Fruit fly (Drosophila melanogaster) whole organism, embryonic: Measurements from ENCODE around the gene Cht5.

ENCODE experiments used
- ATbp ChIP-seq: fragments of 200-800 bp; sonication (Bioruptor generic); optimal IDR thresholded peaks from 2 replicates; lab custom pipeline; 2017; ENCODE audit warnings: missing biosample characterization, mild to moderate bottlenecking, missing genetic modification characterization, missing genetic modification reagents
- Ada2b ChIP-seq: fragments of 200-800 bp; sonication (Bioruptor generic); IDR thresholded peaks from 2 replicates; pipeline ENCODE4 v1.3.6; 2022; ENCODE audit warnings: missing biosample characterization, missing genetic modification characterization
- Atf6 ChIP-seq: fragments of 200-800 bp; sonication (Bioruptor generic); IDR thresholded peaks from 2 replicates; pipeline ENCODE4 v1.3.6; 2022; ENCODE audit warnings: missing biosample characterization, missing genetic modification characterization
- Awh ChIP-seq: fragments of 200-800 bp; sonication (Bioruptor generic); IDR thresholded peaks from 2 replicates; pipeline ENCODE4, ENCODE4 v1.3.6; 2022; ENCODE audit warnings: missing biosample characterization, missing genetic modification characterization
- BtbVII ChIP-seq: fragments of 200-800 bp; sonication (Bioruptor generic); optimal IDR thresholded peaks from 3 replicates; lab custom pipeline; 2017; ENCODE audit warnings: missing biosample characterization, mild to moderate bottlenecking, missing genetic modification characterization
- CG11695 ChIP-seq: fragments of 200-800 bp; sonication (Bioruptor generic); IDR thresholded peaks from 3 replicates; pipeline ENCODE4 v1.3.6; 2022; ENCODE audit warnings: missing biosample characterization, missing genetic modification characterization
- CG12155 ChIP-seq: fragments of 200-800 bp; sonication (Bioruptor generic); optimal IDR thresholded peaks from 3 replicates; lab custom pipeline; 2016; ENCODE audit warnings: missing biosample characterization, missing genetic modification characterization
- CG12219 ChIP-seq: fragments of 200-800 bp; sonication (Bioruptor generic); optimal IDR thresholded peaks from 3 replicates; lab custom pipeline; 2018; ENCODE audit warnings: missing biosample characterization, mild to moderate bottlenecking, missing genetic modification characterization
- CG12391 ChIP-seq: fragments of 200-800 bp; sonication (Bioruptor generic); optimal IDR thresholded peaks from 3 replicates; lab custom pipeline; 2018; ENCODE audit warnings: missing biosample characterization, mild to moderate bottlenecking, missing genetic modification characterization, moderate library complexity
- CG1602 ChIP-seq: fragments of 200-800 bp; sonication (Bioruptor generic); optimal IDR thresholded peaks from 3 replicates; lab custom pipeline; 2016; ENCODE audit warnings: missing biosample characterization, missing genetic modification characterization
- CG17802 ChIP-seq: fragments of 200-800 bp; sonication (Bioruptor generic); optimal IDR thresholded peaks from 2 replicates; lab custom pipeline; 2018; ENCODE audit warnings: missing biosample characterization, mild to moderate bottlenecking, missing genetic modification characterization, moderate library complexity
- CG17829 ChIP-seq: fragments of 200-800 bp; optimal IDR thresholded peaks from 2 replicates; lab custom pipeline; 2019; ENCODE audit warnings: missing biosample characterization, mild to moderate bottlenecking, missing genetic modification characterization, moderate library complexity
- CG18599 ChIP-seq: fragments of 200-800 bp; sonication (Bioruptor generic); optimal IDR thresholded peaks from 3 replicates; lab custom pipeline; 2017; ENCODE audit warnings: missing biosample characterization, missing genetic modification characterization, mild to moderate bottlenecking, moderate library complexity, missing genetic modification reagents
- CG18764 ChIP-seq: fragments of 200-800 bp; sonication (Bioruptor generic); optimal IDR thresholded peaks from 3 replicates; lab custom pipeline; 2016; ENCODE audit warnings: missing biosample characterization, missing genetic modification characterization
- CG3847 ChIP-seq: fragments of 200-800 bp; sonication (Bioruptor generic); IDR thresholded peaks from 2 replicates; pipeline ENCODE4 v1.3.6; 2022; ENCODE audit warnings: missing biosample characterization, missing genetic modification characterization
- CG4424 ChIP-seq: fragments of 200-800 bp; sonication (Bioruptor generic); optimal IDR thresholded peaks from 3 replicates; lab custom pipeline; 2016; ENCODE audit warnings: missing biosample characterization, missing genetic modification characterization
- CG4820 ChIP-seq: fragments of 200-800 bp; sonication (Bioruptor generic); optimal IDR thresholded peaks from 3 replicates; lab custom pipeline; 2016; ENCODE audit warnings: missing biosample characterization, missing genetic modification characterization
- CG7357 ChIP-seq: fragments of 200-800 bp; sonication (Bioruptor generic); IDR thresholded peaks from 3 replicates; pipeline ENCODE4 v1.3.6; 2022; ENCODE audit warnings: missing biosample characterization, missing genetic modification characterization
- CG7556 ChIP-seq: fragments of 200-800 bp; sonication (Bioruptor generic); optimal IDR thresholded peaks from 2 replicates; lab custom pipeline; 2017; ENCODE audit warnings: missing biosample characterization, mild to moderate bottlenecking, missing genetic modification characterization
- CG9727 ChIP-seq: fragments of 200-800 bp; sonication (Bioruptor generic); optimal IDR thresholded peaks from 3 replicates; lab custom pipeline; 2017; ENCODE audit warnings: missing biosample characterization, mild to moderate bottlenecking, missing genetic modification characterization
- Camta ChIP-seq: fragments of 200-800 bp; sonication (Bioruptor generic); optimal IDR thresholded peaks from 2 replicates; lab custom pipeline; 2016; ENCODE audit warnings: missing biosample characterization, missing genetic modification characterization
- D ChIP-seq, 2 experiments: fragments of 200-800 bp in 1 of 2; fragments of >200 bp in 1 of 2; sonication (Bioruptor generic) in 1 of 2; optimal IDR thresholded peaks; 2 replicates in 1 of 2; 3 replicates in 1 of 2; lab custom pipeline; 2017; ENCODE audit warnings: mild to moderate bottlenecking in 1 of 2, missing biosample characterization in 1 of 2, missing genetic modification characterization in 1 of 2, missing genetic modification reagents in 1 of 2
- Fer2 ChIP-seq: fragments of 200-800 bp; sonication (Bioruptor generic); optimal IDR thresholded peaks from 2 replicates; lab custom pipeline; 2018; ENCODE audit warnings: missing biosample characterization, mild to moderate bottlenecking, missing genetic modification characterization, moderate library complexity
- Fer3 ChIP-seq: fragments of 200-800 bp; sonication (Bioruptor generic); optimal IDR thresholded peaks from 2 replicates; lab custom pipeline; 2018; ENCODE audit warnings: missing biosample characterization, mild to moderate bottlenecking, missing genetic modification characterization, moderate library complexity
- Gsc ChIP-seq: fragments of 200-800 bp; sonication (Bioruptor generic); IDR thresholded peaks from 2 replicates; pipeline ENCODE4 v1.3.6; 2022; ENCODE audit warnings: missing biosample characterization, missing genetic modification characterization
- H2.0 ChIP-seq: fragments of 200-800 bp; sonication (Bioruptor generic); IDR thresholded peaks from 2 replicates; pipeline ENCODE4 v1.3.6; 2022; ENCODE audit warnings: missing biosample characterization, missing genetic modification characterization
- HHEX ChIP-seq: fragments of 200-800 bp; sonication (Bioruptor generic); optimal IDR thresholded peaks from 3 replicates; lab custom pipeline; 2017; ENCODE audit warnings: missing biosample characterization, mild to moderate bottlenecking, missing genetic modification characterization, missing genetic modification reagents
- HLH3B ChIP-seq: fragments of 200-800 bp; sonication (Bioruptor generic); IDR thresholded peaks from 2 replicates; pipeline ENCODE4 v1.3.6; 2022; ENCODE audit warnings: missing biosample characterization, missing genetic modification characterization
- Jarid2 ChIP-seq: fragments of 200-800 bp; sonication (Bioruptor generic); optimal IDR thresholded peaks from 3 replicates; lab custom pipeline; 2017; ENCODE audit warnings: mild to moderate bottlenecking, missing biosample characterization, missing genetic modification reagents, missing genetic modification characterization
- NK7.1 ChIP-seq: fragments of 200-800 bp; sonication (Bioruptor generic); optimal IDR thresholded peaks from 3 replicates; lab custom pipeline; 2016; ENCODE audit warnings: missing biosample characterization, missing genetic modification characterization
- Neu2 ChIP-seq: fragments of 200-800 bp; sonication (Bioruptor generic); optimal IDR thresholded peaks from 3 replicates; lab custom pipeline; 2016; ENCODE audit warnings: missing biosample characterization, missing genetic modification characterization, borderline replicate concordance
- PHDP ChIP-seq: fragments of 200-800 bp; sonication (Bioruptor generic); optimal IDR thresholded peaks from 3 replicates; lab custom pipeline; 2018; ENCODE audit warnings: missing biosample characterization, mild to moderate bottlenecking, missing genetic modification characterization, moderate library complexity
- Spps ChIP-seq: fragments of 200-800 bp; sonication (Bioruptor generic); optimal IDR thresholded peaks from 2 replicates; lab custom pipeline; 2018; ENCODE audit warnings: missing biosample characterization, mild to moderate bottlenecking, missing genetic modification characterization
- Xbp1 ChIP-seq: fragments of 200-800 bp; sonication (Bioruptor generic); optimal IDR thresholded peaks from 3 replicates; lab custom pipeline; 2016; ENCODE audit warnings: missing biosample characterization, mild to moderate bottlenecking, missing genetic modification characterization
- cad ChIP-seq: fragments of >200 bp; optimal IDR thresholded peaks from 2 replicates; lab custom pipeline; 2017; ENCODE audit warnings: missing biosample characterization, missing genetic modification characterization
- crp ChIP-seq, 2 experiments: fragments of 200-800 bp; sonication (Bioruptor generic); optimal IDR thresholded peaks; 2 replicates in 1 of 2; 3 replicates in 1 of 2; lab custom pipeline; 2017; ENCODE audit warnings: missing biosample characterization in 2 of 2, missing genetic modification characterization in 2 of 2, mild to moderate bottlenecking in 1 of 2, moderate library complexity in 1 of 2
- disco-r ChIP-seq: fragments of 200-800 bp; sonication (Bioruptor generic); optimal IDR thresholded peaks from 2 replicates; lab custom pipeline; 2016; ENCODE audit warnings: missing biosample characterization, missing genetic modification characterization
- dmrt11E ChIP-seq: fragments of 200-800 bp; sonication (Bioruptor generic); optimal IDR thresholded peaks from 3 replicates; lab custom pipeline; 2018; ENCODE audit warnings: missing biosample characterization, mild to moderate bottlenecking, missing genetic modification characterization, moderate library complexity
- dmrt99B ChIP-seq: fragments of 200-800 bp; sonication (Bioruptor generic); optimal IDR thresholded peaks from 2 replicates; lab custom pipeline; 2018; ENCODE audit warnings: missing biosample characterization, mild to moderate bottlenecking, missing genetic modification characterization, moderate library complexity
- gem ChIP-seq: fragments of 200-800 bp; sonication (Bioruptor generic); optimal IDR thresholded peaks from 2 replicates; lab custom pipeline; 2019; ENCODE audit warnings: missing biosample characterization, mild to moderate bottlenecking, missing genetic modification characterization, moderate library complexity
- grau ChIP-seq: fragments of 200-800 bp; optimal IDR thresholded peaks from 3 replicates; lab custom pipeline; 2019; ENCODE audit warnings: missing biosample characterization, mild to moderate bottlenecking, missing genetic modification characterization, moderate library complexity
- gt ChIP-seq: fragments of 200-800 bp; sonication (Bioruptor generic); IDR thresholded peaks from 2 replicates; pipeline ENCODE4 v1.3.6; 2022; ENCODE audit warnings: missing biosample characterization, missing genetic modification characterization
- her ChIP-seq: fragments of 200-800 bp; sonication (Bioruptor generic); optimal IDR thresholded peaks from 2 replicates; lab custom pipeline; 2016; ENCODE audit warnings: missing biosample characterization, missing genetic modification characterization
- kay ChIP-seq: fragments of 200-800 bp; sonication (Bioruptor generic); optimal IDR thresholded peaks from 2 replicates; lab custom pipeline; 2016; ENCODE audit warnings: missing biosample characterization, missing genetic modification characterization
- lola ChIP-seq, 3 experiments: fragments of >200 bp in 2 of 3; fragments of 200-800 bp in 1 of 3; sonication (Bioruptor generic) in 1 of 3; optimal IDR thresholded peaks; 2 replicates each; lab custom pipeline; 2017 to 2019; ENCODE audit warnings: missing biosample characterization in 3 of 3, missing genetic modification characterization in 3 of 3, mild to moderate bottlenecking in 1 of 3, moderate library complexity in 1 of 3
- sob ChIP-seq: fragments of 200-800 bp; sonication (Bioruptor generic); IDR thresholded peaks from 2 replicates; pipeline ENCODE4 v1.3.6; 2022; ENCODE audit warnings: missing biosample characterization, missing genetic modification characterization
- stc ChIP-seq: fragments of 200-800 bp; sonication (Bioruptor generic); IDR thresholded peaks from 2 replicates; pipeline ENCODE4 v1.3.6; 2022; ENCODE audit warnings: missing biosample characterization, missing genetic modification characterization
- vnd ChIP-seq: fragments of 200-800 bp; sonication (Bioruptor generic); IDR thresholded peaks from 3 replicates; pipeline ENCODE4 v1.3.6; 2022; ENCODE audit warnings: missing biosample characterization, missing genetic modification characterization; ENCODE audit not compliant: partially characterized antibody
- zen2 ChIP-seq: fragments of 200-800 bp; sonication (Bioruptor generic); IDR thresholded peaks from 3 replicates; pipeline ENCODE4 v1.3.6; 2022; ENCODE audit warnings: missing biosample characterization, missing genetic modification characterization; ENCODE audit not compliant: partially characterized antibody

Cht5 gene

DNA sequence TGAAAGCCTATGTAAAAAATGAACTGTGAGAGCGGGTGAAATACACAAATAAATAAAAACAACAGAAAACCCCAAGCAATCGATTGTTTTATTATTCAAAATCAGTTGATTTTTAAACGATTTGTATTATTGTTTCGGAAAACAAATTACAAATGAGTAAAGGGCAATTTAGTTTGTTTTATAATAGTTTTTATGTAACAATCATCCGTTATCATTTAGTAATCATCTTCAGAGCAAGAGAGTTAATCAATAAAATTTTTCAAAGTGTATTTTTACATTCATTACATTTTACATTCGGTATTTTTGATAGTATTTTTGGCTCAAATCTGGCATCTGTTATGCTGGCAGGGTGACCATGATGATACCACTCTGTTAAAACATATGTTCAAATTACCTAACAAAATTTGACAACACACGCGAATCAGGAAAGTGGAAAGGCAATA lies 11.9 kb downstream of the Cht5 start, which contains the start of the genes CG42375 and CG9288 (continued):
- peak; percentile 28 for TF ChIP-seq grau (tag; lab: Kevin White, UChicago)
- TF ChIP-seq Neu2: peak; percentile 2
- no peak for TF ChIP-seq D (optimal IDR thresholded peaks at IDR 0.05; lab: Kevin White, UChicago)
- peak; percentile 43 for TF ChIP-seq D (GFP tag; optimal IDR thresholded peaks at IDR 0.05; lab: Kevin White, UChicago)
- TF ChIP-seq sob (GFP tag; lab: Robert Waterston, UW): peak; percentile 58
- no peak for TF ChIP-seq Gsc (GFP tag; lab: Robert Waterston, UW)
- TF ChIP-seq H2.0 (GFP tag; lab: Robert Waterston, UW): 0 out of 2 replicates have a peak, but pooled peaks have one; percentile 3
- TF ChIP-seq CG7357 (GFP tag; lab: Robert Waterston, UW): 0 out of 3 replicates have a peak, but pooled peaks have one; percentile 46
- TF ChIP-seq dmrt11E (tag; lab: Kevin White, UChicago): peak; percentile 35
- TF ChIP-seq zen2: no peak
- peak in 1 of 3 experiments; percentile 22 for TF ChIP-seq lola (GFP tag; optimal IDR thresholded peaks at IDR 0.05; lab: Kevin White, UChicago)
- TF ChIP-seq CG12391 (tag; lab: Kevin White, UChicago): peak; percentile 43
- peak; percentile 31 for TF ChIP-seq PHDP (tag; lab: Kevin White, UChicago)
- peak; percentile 12 for TF ChIP-seq CG1602 (GFP tag; lab: Kevin White, UChicago)
- peak; percentile 81 for TF ChIP-seq CG4820 (GFP tag; lab: Kevin White, UChicago)
- peak in 1 of 2 experiments; percentile 82 for TF ChIP-seq crp (GFP tag; optimal IDR thresholded peaks at IDR 0.05; lab: Kevin White, UChicago)
- peak; percentile 78 for TF ChIP-seq CG18599
- TF ChIP-seq NK7.1: peak; percentile 59
- TF ChIP-seq gem (tag; lab: Kevin White, UChicago): peak; percentile 86
- peak; percentile 81 for TF ChIP-seq CG9727 (GFP tag; lab: Kevin White, UChicago)
- TF ChIP-seq CG17802: peak; percentile 35
- TF ChIP-seq dmrt99B: peak; percentile 83
- TF ChIP-seq stc: peak; percentile 76
- peak; percentile 67 for TF ChIP-seq kay
- peak; percentile 24 for TF ChIP-seq Jarid2 (GFP tag; lab: Kevin White, UChicago)
- TF ChIP-seq Spps (tag; lab: Kevin White, UChicago): peak; percentile 53
- TF ChIP-seq Atf6 (GFP tag; lab: Robert Waterston, UW): peak; percentile 36; the same call in 1 of the 2 replicates
- TF ChIP-seq HHEX (GFP tag; lab: Kevin White, UChicago): peak; percentile 72
- no peak for TF ChIP-seq cad (GFP tag; lab: Kevin White, UChicago)
- TF ChIP-seq vnd (GFP tag; lab: Robert Waterston, UW): no peak
- peak; percentile 77 for TF ChIP-seq Fer3 (tag; lab: Kevin White, UChicago)
- peak; percentile 5 for TF ChIP-seq CG12155
- no peak for TF ChIP-seq CG12219
- TF ChIP-seq her (GFP tag; lab: Kevin White, UChicago): no peak
- TF ChIP-seq Fer2: peak; percentile 43
- no peak for TF ChIP-seq gt (GFP tag; lab: Robert Waterston, UW)
- TF ChIP-seq Ada2b (GFP tag; lab: Robert Waterston, UW): peak; percentile 74
- TF ChIP-seq BtbVII: peak; percentile 61
- TF ChIP-seq CG7556 (GFP tag; lab: Kevin White, UChicago): peak; percentile 66
- peak; percentile 36 for TF ChIP-seq Xbp1 (GFP tag; lab: Kevin White, UChicago)
- peak; percentile 69 for TF ChIP-seq CG4424 (GFP tag; lab: Kevin White, UChicago)
- TF ChIP-seq CG3847 (GFP tag; lab: Robert Waterston, UW): no peak
- TF ChIP-seq CG17829: peak; percentile 62
- TF ChIP-seq ATbp: peak; percentile 60
- TF ChIP-seq Awh (GFP tag; lab: Robert Waterston, UW): peak; percentile 60; the same call in 1 of the 2 replicates
- TF ChIP-seq disco-r (GFP tag; lab: Kevin White, UChicago): peak; percentile 20
- TF ChIP-seq CG11695: peak; percentile 56; the same call in 2 of the 3 replicates
- no peak for TF ChIP-seq Camta (GFP tag; lab: Kevin White, UChicago)
- peak; percentile 59 for TF ChIP-seq CG18764 (GFP tag; lab: Kevin White, UChicago)
- peak; percentile 81 for TF ChIP-seq HLH3B (GFP tag; lab: Robert Waterston, UW)
